Worm (Caenorhabditis elegans): ENCODE results near the gene str-232.
A peak's percentile ranks its signal among the peaks of the same experiment; 100 is the strongest.

The str-232 gene

DNA sequence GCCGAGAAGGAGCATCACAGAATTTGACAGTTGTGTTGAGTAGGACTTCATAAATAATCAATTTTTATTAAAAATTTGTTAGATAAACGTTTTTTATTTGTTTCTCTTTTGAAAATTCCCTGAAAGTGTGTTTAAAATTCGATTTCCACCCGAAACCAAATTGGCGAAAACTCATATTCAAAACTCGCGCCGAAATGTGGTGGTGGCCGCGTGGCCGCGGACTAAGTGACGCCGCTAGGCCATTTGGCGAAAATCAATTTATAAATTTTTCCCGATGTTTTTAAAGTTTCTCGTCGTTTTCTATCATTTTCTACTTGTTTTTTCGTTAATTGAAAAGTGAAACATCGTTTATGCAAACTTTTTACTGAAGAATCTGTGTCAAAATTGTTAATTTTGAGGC is 7.0 kb upstream of the str-232 start (continued):
- TF ChIP-seq fkh-10 (GFP tag; optimal IDR thresholded peaks at IDR 0.05) (no peak), ceh-6 (GFP tag; optimal IDR thresholded peaks at IDR 0.05) (no peak), ceh-48 (tag; optimal IDR thresholded peaks at IDR 0.05) (peak; percentile 29), unc-42 (tag; optimal IDR thresholded peaks at IDR 0.05) (peak; percentile 58), ceh-34 (tag; optimal IDR thresholded peaks at IDR 0.05) (peak; percentile 57), madf-2 (tag; optimal IDR thresholded peaks at IDR 0.05) (no peak), fkh-6 (tag; optimal IDR thresholded peaks at IDR 0.05) (no peak), ets-4 (tag; optimal IDR thresholded peaks at IDR 0.05) (peak; percentile 72), lin-11 (tag; optimal IDR thresholded peaks at IDR 0.05) (no peak), T23F11.4 (GFP tag; optimal IDR thresholded peaks at IDR 0.05) (no peak), odd-2 (tag; optimal IDR thresholded peaks at IDR 0.05) (no peak), che-1 (tag; optimal IDR thresholded peaks at IDR 0.05) (no peak), ceh-22 (tag; optimal IDR thresholded peaks at IDR 0.05) (no peak), dve-1 (tag; optimal IDR thresholded peaks at IDR 0.05) (no peak), nhr-11 (tag; optimal IDR thresholded peaks at IDR 0.05) (no peak), C38D4.7 (GFP tag; optimal IDR thresholded peaks at IDR 0.05) (no peak), npax-4 (tag; optimal IDR thresholded peaks at IDR 0.05) (no peak), nhr-232 (tag; optimal IDR thresholded peaks at IDR 0.05) (no peak), zip-5 (tag; optimal IDR thresholded peaks at IDR 0.05) (peak; percentile 68), sox-2 (GFP tag; IDR thresholded peaks at IDR 0.05) (no peak), nfya-1 (tag; optimal IDR thresholded peaks at IDR 0.05) (no peak), gmeb-2 (tag; optimal IDR thresholded peaks at IDR 0.05) (peak; percentile 23), mec-3 (tag; optimal IDR thresholded peaks at IDR 0.05; ENCODE audit: borderline replicate concordance) (no peak), ceh-30 (tag; optimal IDR thresholded peaks at IDR 0.05) (no peak), C08G9.2 (tag; optimal IDR thresholded peaks at IDR 0.05) (peak; percentile 94), ceh-14 (tag; optimal IDR thresholded peaks at IDR 0.05) (peak; percentile 72), unc-86 (tag; optimal IDR thresholded peaks at IDR 0.05) (no peak), unc-55 (GFP tag; optimal IDR thresholded peaks at IDR 0.05) (no peak), elt-2 (tag; optimal IDR thresholded peaks at IDR 0.05) (peak; percentile 38), hlh-8 (tag; optimal IDR thresholded peaks at IDR 0.05) (peak; percentile 74), pqm-1 (tag; optimal IDR thresholded peaks at IDR 0.05) (no peak), tbx-2 (tag; optimal IDR thresholded peaks at IDR 0.05) (no peak), syd-9 (tag; optimal IDR thresholded peaks at IDR 0.05) (no peak), fax-1 (tag; optimal IDR thresholded peaks at IDR 0.05) (peak; percentile 43), pros-1 (tag; optimal IDR thresholded peaks at IDR 0.05) (no peak), F13H6.1 (tag; optimal IDR thresholded peaks at IDR 0.05) (peak; percentile 35), tbx-7 (tag; optimal IDR thresholded peaks at IDR 0.05) (peak; percentile 85), ceh-2 (tag; optimal IDR thresholded peaks at IDR 0.05) (peak; percentile 90), hlh-13 (GFP tag; optimal IDR thresholded peaks at IDR 0.05) (no peak), hlh-6 (tag; optimal IDR thresholded peaks at IDR 0.05) (no peak), ama-1 (optimal IDR thresholded peaks at IDR 0.05) (no peak), ceh-9 (tag; optimal IDR thresholded peaks at IDR 0.05) (no peak), rnt-1 (tag; optimal IDR thresholded peaks at IDR 0.05) (peak; percentile 28), pha-2 (tag; optimal IDR thresholded peaks at IDR 0.05) (no peak), pax-1 (tag; optimal IDR thresholded peaks at IDR 0.05) (no peak), sox-4 (tag; optimal IDR thresholded peaks at IDR 0.05) (no peak), pha-4 (tag; optimal IDR thresholded peaks at IDR 0.05) (no peak)
